Worm (Caenorhabditis elegans): ENCODE data around the gene pud-1.2.

ce11 chrV:2338538-2338937 lies 16.2 kb upstream of the pud-1.2 start, which contains the start of gene irld-29:
- no peak for TF ChIP-seq snpc-4 (GFP tag; optimal IDR thresholded peaks at IDR 0.05)
- TF ChIP-seq snpc-4 (tag; optimal IDR thresholded peaks at IDR 0.05) = no peak
- TF ChIP-seq bed-2 (GFP tag; IDR thresholded peaks at IDR 0.05) = no peak
- TF ChIP-seq lin-35 (GFP tag; optimal IDR thresholded peaks at IDR 0.05) = no peak
- no peak for TF ChIP-seq rpc-1 (optimal IDR thresholded peaks at IDR 0.05)
- TF ChIP-seq rpc-1 (tag; optimal IDR thresholded peaks at IDR 0.05) = no peak
- TF ChIP-seq die-1 (tag; optimal IDR thresholded peaks at IDR 0.05) = no peak
- TF ChIP-seq B0019.2 (GFP tag; conservative IDR thresholded peaks at IDR 0.05) = no peak

Measured in whole organism, young adult.